Fruit fly (Drosophila melanogaster): ENCODE measurements around the gene mRpL28.

DNA sequence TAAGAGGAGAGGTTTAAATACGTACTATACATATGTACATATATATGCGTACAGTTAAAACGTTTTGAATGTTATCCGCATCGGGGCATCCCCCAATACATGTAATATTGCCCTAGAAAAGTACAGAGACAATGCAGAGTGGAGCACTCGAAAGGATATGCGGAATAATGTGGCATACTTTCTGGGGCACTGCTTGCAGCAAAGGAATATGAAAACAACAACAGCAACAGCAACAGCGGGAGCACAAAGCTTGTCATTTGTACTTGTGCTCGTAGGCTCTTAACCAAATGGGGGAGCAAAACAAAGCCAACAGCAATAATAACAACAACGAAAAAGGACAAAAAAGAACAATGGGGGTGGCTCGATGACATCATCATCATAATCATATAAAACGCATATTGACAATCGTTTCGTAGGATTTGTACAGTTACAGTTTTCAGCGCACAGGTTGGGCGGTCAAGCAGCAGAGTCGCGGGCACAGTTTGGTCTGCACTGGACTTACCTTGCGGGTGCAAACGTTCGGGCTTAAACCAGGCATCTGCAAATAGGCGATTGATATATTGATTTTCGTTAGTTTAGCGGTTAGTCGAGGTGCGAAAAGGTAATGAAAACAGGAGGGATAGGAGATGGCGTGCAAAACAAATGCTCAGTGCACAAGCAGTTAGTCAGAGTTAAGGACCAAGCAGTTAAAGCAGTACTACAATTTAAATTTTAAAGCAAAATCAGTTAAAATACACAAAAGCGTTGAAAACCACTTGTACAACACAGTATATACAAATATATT is 30.1 kb downstream of the mRpL28 start:
- TF ChIP-seq br (GFP tag; optimal IDR thresholded peaks at IDR 0.05) (no peak), Dfd (GFP tag; optimal IDR thresholded peaks at IDR 0.05) (no peak), h (GFP tag; optimal IDR thresholded peaks at IDR 0.05) (no peak), usp (GFP tag; optimal IDR thresholded peaks at IDR 0.05) (no peak), foxo (GFP tag; optimal IDR thresholded peaks at IDR 0.05) (no peak), HLH106 (tag; optimal IDR thresholded peaks at IDR 0.05) (no peak), CG9705 (GFP tag; optimal IDR thresholded peaks at IDR 0.05) (no peak), psq (GFP tag; optimal IDR thresholded peaks at IDR 0.05) (no peak), fru (GFP tag; optimal IDR thresholded peaks at IDR 0.05) (no peak), lola (GFP tag; optimal IDR thresholded peaks at IDR 0.05) (no peak), pan (optimal IDR thresholded peaks at IDR 0.05) (no peak), Abd-B (GFP tag; optimal IDR thresholded peaks at IDR 0.05) (no peak)
